Fruit fly (Drosophila melanogaster): Measurements from ENCODE around the gene CG32163.

DNA sequence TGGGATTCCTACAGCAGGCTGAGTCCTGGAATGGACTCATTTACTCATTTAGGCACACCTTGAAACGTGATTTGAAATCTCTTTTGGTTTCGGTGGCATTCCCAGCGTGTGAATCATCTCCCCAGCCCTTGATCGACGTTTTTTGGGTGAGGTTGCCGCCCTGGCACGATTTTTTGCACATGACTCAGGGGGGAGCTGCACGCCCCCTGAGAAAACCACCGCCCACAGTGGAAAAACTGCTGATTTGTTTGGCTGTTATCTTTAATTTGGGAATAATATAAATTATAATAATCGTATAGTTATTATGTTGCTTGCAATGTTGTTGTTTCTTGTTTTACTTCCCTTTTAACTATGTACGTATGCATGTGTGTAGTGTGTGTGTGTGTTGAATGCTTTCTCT lies 26.0 kb downstream of the CG32163 start:
- TF ChIP-seq CG17806 (tag; optimal IDR thresholded peaks at IDR 0.05) = no peak
- TF ChIP-seq CG12605 (GFP tag; IDR thresholded peaks at IDR 0.05) = no peak
- TF ChIP-seq CG13204 (GFP tag; optimal IDR thresholded peaks at IDR 0.05) = no peak
- peak; percentile 75 for TF ChIP-seq EcR (GFP tag; optimal IDR thresholded peaks at IDR 0.05)
- TF ChIP-seq CG32121 (GFP tag; IDR thresholded peaks at IDR 0.05) = no peak
- TF ChIP-seq rn (GFP tag; IDR thresholded peaks at IDR 0.05) = no peak
- TF ChIP-seq Snoo (tag; optimal IDR thresholded peaks at IDR 0.05) = no peak
